Worm (Caenorhabditis elegans) whole organism, dauer: ENCODE results near the gene cutl-3.

Source experiments
- unc-62 ChIP-seq: sonication (generic microtip); optimal IDR thresholded peaks from 2 replicates; lab custom pipeline; 2017; ENCODE audit warnings: missing biosample characterization, missing genetic modification reagents, missing genetic modification characterization

The cutl-3 gene

ce11 chrX:14999101-14999500 is at the start of gene cutl-3:
TSS of gene cutl-3 (minus strand) at chrX:14999201.
- TF ChIP-seq unc-62 (GFP tag; lab: Kevin White, UChicago) = no peak

- TF ChIP-seq unc-62 (GFP tag; lab: Kevin White, UChicago) = no peak
Measured at ce11 chrX:15047541-15047940, 48.5 kb upstream of the cutl-3 start.

DNA sequence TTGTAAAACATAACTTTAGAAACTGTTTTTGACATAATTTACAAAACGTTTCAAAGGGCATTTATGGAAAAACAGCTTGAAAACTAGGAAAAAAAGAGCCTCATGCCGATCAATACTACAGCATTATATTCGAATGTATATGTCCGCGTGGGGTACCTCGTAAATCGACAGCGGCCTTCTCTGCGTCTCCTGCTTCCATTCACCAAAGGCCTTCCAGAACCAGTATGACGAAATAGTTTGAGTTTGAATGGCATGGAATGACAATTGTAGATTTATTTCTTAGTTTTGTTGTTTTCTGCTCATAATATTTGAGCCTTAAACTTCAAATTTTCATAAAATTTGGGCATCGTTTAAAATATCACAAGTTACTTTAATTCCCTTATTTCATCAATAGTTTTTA is 46.4 kb upstream of the cutl-3 start:
- TF ChIP-seq unc-62 (GFP tag; lab: Kevin White, UChicago) = no peak

DNA sequence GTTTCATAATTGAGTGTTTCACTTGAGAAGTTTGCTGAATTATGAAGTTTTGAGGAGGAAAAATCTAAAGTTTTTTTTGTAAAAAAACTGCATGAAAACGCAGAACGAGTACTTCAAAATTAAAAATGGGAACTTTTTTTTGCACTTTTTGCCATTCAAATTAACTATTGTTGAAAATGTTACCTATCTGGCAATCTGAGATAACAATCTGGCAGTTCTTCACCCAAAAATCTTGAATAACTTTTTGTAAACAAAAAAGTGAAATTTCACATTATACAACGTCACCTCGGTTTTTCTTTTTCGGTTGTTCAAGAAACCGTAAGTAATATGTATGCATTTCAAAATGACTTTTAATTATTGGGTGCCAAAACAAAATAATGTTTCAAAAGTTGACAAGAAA is 43.5 kb upstream of the cutl-3 start:
- no peak for TF ChIP-seq unc-62 (GFP tag; lab: Kevin White, UChicago)

DNA sequence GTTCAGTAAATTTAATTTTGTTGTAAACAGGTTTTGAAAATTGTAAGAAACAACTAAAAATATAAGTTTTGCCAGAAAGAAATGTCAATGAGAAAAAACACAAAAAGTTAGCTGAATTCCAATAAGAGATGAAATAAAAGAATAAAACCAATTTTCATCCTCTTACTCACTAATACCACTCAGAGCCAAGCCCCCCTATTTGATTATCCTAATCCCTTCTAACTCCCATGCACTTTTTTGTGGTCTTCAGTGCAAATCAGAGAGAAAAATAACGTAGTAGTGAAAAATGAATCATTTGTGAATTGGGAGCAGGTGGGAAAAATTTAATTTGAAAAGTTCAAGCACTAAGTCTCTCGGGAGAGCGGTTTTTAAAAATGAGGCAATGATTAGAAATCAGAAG is 42.3 kb upstream of the cutl-3 start:
- TF ChIP-seq unc-62 (GFP tag; lab: Kevin White, UChicago) = no peak

- TF ChIP-seq unc-62 (GFP tag; lab: Kevin White, UChicago) = no peak
Measured at ce11 chrX:15040552-15041080, 41.6 kb upstream of the cutl-3 start, which contains the start of gene C18B12.4. TSS of gene C18B12.4 (minus strand) at chrX:15040602.

- no peak for TF ChIP-seq unc-62 (GFP tag; lab: Kevin White, UChicago)
Measured at ce11 chrX:15039696-15040212, 40.8 kb upstream of the cutl-3 start.

DNA sequence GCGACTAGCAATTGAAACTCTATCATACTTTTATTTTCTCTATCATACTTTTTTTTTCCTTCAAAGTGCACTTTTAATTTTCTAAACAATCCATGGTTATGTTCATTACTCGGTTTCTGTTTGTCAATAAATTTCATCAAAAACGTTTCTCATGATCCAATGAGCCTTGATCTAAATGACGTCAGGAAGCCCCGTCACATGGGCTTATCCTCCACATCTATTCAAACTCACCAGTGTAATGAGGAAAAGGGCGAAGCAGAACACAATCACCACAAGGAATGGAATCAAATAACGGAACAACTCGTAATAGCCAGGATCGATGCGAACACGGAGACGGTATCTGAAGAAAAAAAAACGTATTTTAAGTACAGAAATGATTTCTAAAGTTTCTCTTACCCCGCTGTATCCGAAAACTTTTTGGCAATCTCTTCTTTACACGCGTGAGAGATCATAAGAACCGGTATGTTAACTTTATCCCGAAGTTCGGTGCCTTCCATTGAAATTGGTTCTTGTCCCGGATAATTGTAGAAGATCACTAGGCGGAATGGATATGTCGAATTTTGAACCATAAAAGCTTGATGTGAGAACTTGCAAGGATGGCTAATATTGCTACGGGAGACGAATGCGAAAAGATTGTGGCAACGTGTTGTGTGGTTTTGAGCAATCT is 40.2 kb upstream of the cutl-3 start:
- no peak for TF ChIP-seq unc-62 (GFP tag; lab: Kevin White, UChicago)

ce11 chrX:15036287-15036686 is 37.3 kb upstream of the cutl-3 start:
- TF ChIP-seq unc-62 (GFP tag; lab: Kevin White, UChicago) = no peak

DNA sequence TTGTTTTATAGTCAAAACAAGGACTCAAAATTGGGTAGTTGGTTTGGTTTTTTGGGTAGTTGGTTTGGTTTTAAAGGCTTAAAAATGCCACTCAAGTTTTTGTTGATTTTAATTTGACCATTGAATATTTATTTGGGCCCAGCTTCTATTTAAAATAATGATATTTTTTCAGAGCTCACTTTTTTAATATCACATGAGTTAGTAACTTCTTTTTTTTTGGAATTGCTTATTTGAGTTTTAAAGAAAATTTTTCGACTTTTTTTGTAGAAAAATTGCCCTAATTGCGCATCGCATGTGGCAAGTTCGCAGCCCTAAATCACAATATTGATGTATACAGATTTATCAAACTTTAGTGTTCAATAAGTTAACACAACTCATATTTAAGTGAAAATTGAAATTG is 36.7 kb upstream of the cutl-3 start:
- TF ChIP-seq unc-62 (GFP tag; lab: Kevin White, UChicago) = no peak

ce11 chrX:15034787-15035186 is 35.8 kb upstream of the cutl-3 start, which contains the start of gene dsc-1:
TSS of gene dsc-1 (minus strand) at chrX:15034832.
- TF ChIP-seq unc-62 (GFP tag; lab: Kevin White, UChicago) = no peak

DNA sequence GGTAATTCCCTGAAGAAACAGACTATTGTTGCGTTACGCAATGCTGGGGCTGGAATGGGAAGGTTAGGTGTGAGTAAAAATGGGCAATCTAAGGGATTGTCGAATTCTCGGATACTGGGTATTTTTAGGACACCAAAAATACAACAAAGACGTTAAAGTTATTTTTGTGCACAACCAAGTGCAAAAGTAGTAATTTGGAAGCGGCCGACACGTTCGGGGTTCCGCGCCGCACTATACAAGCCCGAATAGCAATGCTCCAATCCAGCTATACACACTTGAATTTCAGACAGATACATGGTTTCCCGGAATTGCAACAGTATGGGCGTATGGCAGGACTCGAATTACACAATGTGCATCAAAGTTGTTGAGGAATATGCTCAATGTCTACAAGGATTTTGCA is 29.0 kb upstream of the cutl-3 start:
- no peak for TF ChIP-seq unc-62 (GFP tag; lab: Kevin White, UChicago)

DNA sequence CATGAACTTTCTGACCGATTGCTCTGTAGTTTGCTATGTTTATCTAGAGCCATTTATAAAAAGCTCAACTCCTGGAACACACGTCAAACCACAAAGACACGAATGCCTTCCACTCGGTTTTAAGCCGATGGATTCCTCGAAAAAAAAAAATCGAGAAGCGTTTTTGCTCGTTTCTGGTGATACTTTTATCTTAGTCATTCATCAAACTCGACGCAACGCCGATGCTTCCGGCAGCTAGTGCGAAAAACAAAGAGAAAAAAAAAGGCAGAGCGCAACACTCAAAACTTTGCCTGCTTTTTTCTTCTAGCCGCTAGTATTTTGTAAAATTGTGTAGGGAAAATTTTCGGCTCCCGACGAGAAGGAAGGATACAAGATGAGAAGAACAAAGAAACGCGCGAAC is 28.6 kb upstream of the cutl-3 start:
- no peak for TF ChIP-seq unc-62 (GFP tag; lab: Kevin White, UChicago)

DNA sequence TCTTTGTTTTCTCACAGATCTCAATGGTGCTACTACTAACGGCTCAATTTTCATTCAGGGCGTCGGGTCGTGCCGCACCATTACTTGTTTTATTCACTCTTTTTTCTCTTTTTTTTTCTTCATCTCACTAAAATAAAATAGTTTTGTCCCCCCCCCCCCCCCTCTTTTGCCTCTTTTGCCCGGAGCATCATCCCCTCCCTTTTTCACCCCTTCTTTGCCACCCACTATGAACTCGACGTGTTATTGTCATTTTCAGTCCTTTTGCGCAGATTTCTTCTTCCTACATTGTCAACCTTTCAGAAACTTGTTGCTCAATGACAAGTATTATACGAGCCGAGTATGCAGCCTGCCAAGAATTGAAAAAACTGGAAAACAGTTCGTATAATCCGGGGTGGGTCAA is 27.0 kb upstream of the cutl-3 start, which contains the start of gene seb-3:
seb-3 (plus strand) TSS at position 301 of the 400 bp plus-strand sequence.
- TF ChIP-seq unc-62 (GFP tag; lab: Kevin White, UChicago) = no peak

DNA sequence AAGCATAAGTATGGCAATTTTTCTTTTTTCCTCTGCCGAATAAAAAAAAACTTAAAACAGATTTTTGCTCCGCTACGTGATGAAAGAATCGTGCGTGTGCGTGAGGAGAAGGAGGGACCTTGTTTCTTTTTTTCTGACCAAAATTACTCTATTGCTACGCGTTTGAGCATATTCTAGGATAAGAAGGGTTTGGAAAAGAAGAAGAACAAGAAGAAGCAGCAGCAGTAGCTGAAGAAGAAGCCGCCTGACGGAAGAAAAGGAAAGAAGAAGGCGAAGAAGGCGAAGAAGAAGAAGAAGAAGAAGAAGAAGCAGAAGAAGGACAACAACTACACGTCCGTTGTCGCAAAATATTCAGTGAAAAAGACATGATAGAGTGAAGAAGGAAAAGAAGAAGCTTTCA is 17.1 kb upstream of the cutl-3 start:
- no peak for TF ChIP-seq unc-62 (GFP tag; lab: Kevin White, UChicago)

DNA sequence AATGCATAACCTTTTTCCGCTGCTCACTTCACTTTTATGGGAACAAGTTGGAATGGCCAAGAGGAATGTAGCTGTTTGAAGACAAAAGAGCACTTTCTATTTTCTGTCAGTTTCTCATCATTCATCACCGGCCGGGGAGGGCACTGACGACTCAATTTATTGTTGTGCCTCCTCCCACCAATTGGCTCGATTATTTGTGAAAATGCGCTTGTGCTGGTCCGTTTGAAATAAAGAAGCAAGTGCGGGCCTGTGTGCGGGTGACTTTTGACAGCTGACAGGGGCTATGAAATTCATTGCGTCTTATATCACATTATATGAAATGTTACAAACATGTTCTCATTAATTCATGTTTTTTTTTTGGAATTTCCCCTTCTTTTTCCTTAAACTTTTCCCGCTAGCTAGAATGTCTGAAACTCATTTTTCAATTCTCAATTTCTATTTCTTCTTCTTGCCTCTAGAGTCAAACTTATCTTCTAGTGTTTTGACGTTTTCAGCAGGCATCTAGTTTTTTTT is 15.0 kb upstream of the cutl-3 start:
- TF ChIP-seq unc-62 (GFP tag; lab: Kevin White, UChicago) = no peak
